Fruit fly (Drosophila melanogaster) whole organism, embryonic: ENCODE measurements around the gene PolA1.

ENCODE experiments used
- ATbp ChIP-seq: fragments of 200-800 bp; sonication (Bioruptor generic); optimal IDR thresholded peaks from 2 replicates; lab custom pipeline; 2017; ENCODE audit warnings: missing biosample characterization, mild to moderate bottlenecking, missing genetic modification characterization, missing genetic modification reagents
- Blimp-1 ChIP-seq: fragments of 200-800 bp; sonication (Bioruptor generic); optimal IDR thresholded peaks from 3 replicates; lab custom pipeline; 2018; ENCODE audit warnings: missing biosample characterization, missing genetic modification characterization, mild to moderate bottlenecking, moderate library complexity, missing genetic modification reagents
- CG10431 ChIP-seq: fragments of 200-800 bp; sonication (Bioruptor generic); optimal IDR thresholded peaks from 3 replicates; lab custom pipeline; 2018; ENCODE audit warnings: missing biosample characterization, mild to moderate bottlenecking, missing genetic modification characterization
- CG11456 ChIP-seq: fragments of 200-800 bp; sonication (Bioruptor generic); IDR thresholded peaks from 3 replicates; pipeline ENCODE4 v1.3.6; 2022; ENCODE audit warnings: missing biosample characterization, missing genetic modification characterization
- CG11695 ChIP-seq: fragments of 200-800 bp; sonication (Bioruptor generic); IDR thresholded peaks from 3 replicates; pipeline ENCODE4 v1.3.6; 2022; ENCODE audit warnings: missing biosample characterization, missing genetic modification characterization
- CG12104 ChIP-seq: fragments of 200-800 bp; sonication (Bioruptor generic); optimal IDR thresholded peaks from 3 replicates; lab custom pipeline; 2016; ENCODE audit warnings: missing biosample characterization, missing genetic modification characterization
- CG12769 ChIP-seq: fragments of 200-800 bp; sonication (Bioruptor generic); optimal IDR thresholded peaks from 2 replicates; lab custom pipeline; 2019; ENCODE audit warnings: missing biosample characterization, mild to moderate bottlenecking, missing genetic modification characterization, moderate library complexity
- CG13775 ChIP-seq: fragments of 200-800 bp; sonication (Bioruptor generic); optimal IDR thresholded peaks from 3 replicates; lab custom pipeline; 2017; ENCODE audit warnings: missing biosample characterization, mild to moderate bottlenecking, missing genetic modification characterization
- CG14050 ChIP-seq: fragments of 200-800 bp; sonication (Bioruptor generic); IDR thresholded peaks from 3 replicates; pipeline ENCODE4 v1.3.6; 2022; ENCODE audit warnings: missing biosample characterization, missing genetic modification characterization
- CG33557 ChIP-seq: fragments of 200-800 bp; sonication (Bioruptor generic); optimal IDR thresholded peaks from 2 replicates; lab custom pipeline; 2019; ENCODE audit warnings: missing biosample characterization, mild to moderate bottlenecking, missing genetic modification characterization, moderate library complexity
- CG3838 ChIP-seq: fragments of 200-800 bp; sonication (Bioruptor generic); optimal IDR thresholded peaks from 3 replicates; lab custom pipeline; 2016; ENCODE audit warnings: missing biosample characterization, missing genetic modification characterization
- CG43689 ChIP-seq: fragments of 200-800 bp; sonication (Bioruptor generic); IDR thresholded peaks from 2 replicates; pipeline ENCODE4 v1.3.6; 2022; ENCODE audit warnings: missing biosample characterization, missing genetic modification characterization
- CG4404 ChIP-seq: fragments of 200-800 bp; sonication (Bioruptor generic); IDR thresholded peaks from 2 replicates; pipeline ENCODE4 v1.3.6; 2022; ENCODE audit warnings: missing biosample characterization, missing genetic modification characterization
- CG6765 ChIP-seq: fragments of 200-800 bp; sonication (Bioruptor generic); optimal IDR thresholded peaks from 3 replicates; lab custom pipeline; 2017; ENCODE audit warnings: missing biosample characterization, mild to moderate bottlenecking, missing genetic modification characterization
- CG9817 ChIP-seq: fragments of 200-800 bp; sonication (Bioruptor generic); optimal IDR thresholded peaks from 2 replicates; lab custom pipeline; 2018; ENCODE audit warnings: missing biosample characterization, mild to moderate bottlenecking, missing genetic modification characterization, moderate library complexity
- Ets65A ChIP-seq: fragments of 200-800 bp; sonication (Bioruptor generic); peaks from one replicate; lab custom pipeline; 2016; ENCODE audit warnings: missing biosample characterization, missing genetic modification characterization
- H15 ChIP-seq: fragments of 200-800 bp; sonication (Bioruptor generic); IDR thresholded peaks from 3 replicates; pipeline ENCODE4 v1.3.6; 2022; ENCODE audit warnings: missing biosample characterization, missing genetic modification characterization
- Kr ChIP-seq: fragments of 200-800 bp; sonication (Bioruptor generic); optimal IDR thresholded peaks from 2 replicates; lab custom pipeline; 2017; ENCODE audit warnings: missing biosample characterization, mild to moderate bottlenecking, missing genetic modification characterization
- Lpt ChIP-seq: fragments of >200 bp; optimal IDR thresholded peaks from 2 replicates; lab custom pipeline; 2018; ENCODE audit warnings: missing biosample characterization, missing genetic modification characterization
- Mad ChIP-seq: fragments of 200-800 bp; sonication (Bioruptor generic); optimal IDR thresholded peaks from 2 replicates; lab custom pipeline; 2016; ENCODE audit warnings: missing biosample characterization, missing genetic modification characterization
- Max ChIP-seq: fragments of 200-800 bp; sonication (Bioruptor generic); optimal IDR thresholded peaks from 2 replicates; lab custom pipeline; 2016; ENCODE audit warnings: missing biosample characterization, mild to moderate bottlenecking, missing genetic modification characterization
- Meics ChIP-seq: fragments of 200-800 bp; sonication (Bioruptor generic); optimal IDR thresholded peaks from 2 replicates; lab custom pipeline; 2017; ENCODE audit warnings: missing biosample characterization, mild to moderate bottlenecking, missing genetic modification characterization
- Oli ChIP-seq: fragments of 200-800 bp; sonication (Bioruptor generic); optimal IDR thresholded peaks from 2 replicates; lab custom pipeline; 2018; ENCODE audit warnings: missing biosample characterization, mild to moderate bottlenecking, missing genetic modification characterization, moderate library complexity
- Side ChIP-seq: fragments of 200-800 bp; sonication (Bioruptor generic); optimal IDR thresholded peaks from 2 replicates; lab custom pipeline; 2016; ENCODE audit warnings: missing biosample characterization, missing genetic modification characterization
- Trl ChIP-seq, 3 experiments: fragments of >200 bp in 2 of 3; fragments of 200-800 bp in 1 of 3; sonication (Bioruptor generic) in 1 of 3; optimal IDR thresholded peaks; 2 replicates in 1 of 3; 3 replicates in 2 of 3; lab custom pipeline; 2016 to 2017; ENCODE audit warnings: missing biosample characterization in 1 of 3, missing genetic modification characterization in 1 of 3
- Xbp1 ChIP-seq: fragments of 200-800 bp; sonication (Bioruptor generic); optimal IDR thresholded peaks from 3 replicates; lab custom pipeline; 2016; ENCODE audit warnings: missing biosample characterization, mild to moderate bottlenecking, missing genetic modification characterization
- bab2 ChIP-seq: fragments of 200-800 bp; sonication (Bioruptor generic); optimal IDR thresholded peaks from 2 replicates; lab custom pipeline; 2016; ENCODE audit warnings: missing biosample characterization, missing genetic modification characterization
- chinmo ChIP-seq: fragments of 200-800 bp; sonication (Bioruptor generic); IDR thresholded peaks from 4 replicates; pipeline ENCODE4 v1.3.6; 2022; ENCODE audit warnings: missing biosample characterization, missing genetic modification characterization; ENCODE audit not compliant: partially characterized antibody
- dan ChIP-seq: fragments of 200-800 bp; sonication (Bioruptor generic); IDR thresholded peaks from 2 replicates; pipeline ENCODE4 v1.3.6; 2022; ENCODE audit warnings: missing biosample characterization, missing genetic modification characterization
- dmrt11E ChIP-seq: fragments of 200-800 bp; sonication (Bioruptor generic); optimal IDR thresholded peaks from 3 replicates; lab custom pipeline; 2018; ENCODE audit warnings: missing biosample characterization, mild to moderate bottlenecking, missing genetic modification characterization, moderate library complexity
- dmrt99B ChIP-seq: fragments of 200-800 bp; sonication (Bioruptor generic); optimal IDR thresholded peaks from 2 replicates; lab custom pipeline; 2018; ENCODE audit warnings: missing biosample characterization, mild to moderate bottlenecking, missing genetic modification characterization, moderate library complexity
- ems ChIP-seq: fragments of 200-800 bp; sonication (Bioruptor generic); optimal IDR thresholded peaks from 3 replicates; lab custom pipeline; 2016; ENCODE audit warnings: missing biosample characterization, missing genetic modification characterization
- eyg ChIP-seq: fragments of 200-800 bp; sonication (Bioruptor generic); optimal IDR thresholded peaks from 3 replicates; lab custom pipeline; 2016; ENCODE audit warnings: missing biosample characterization, missing genetic modification characterization
- fd3F ChIP-seq: fragments of 200-800 bp; sonication (Bioruptor generic); optimal IDR thresholded peaks from 2 replicates; lab custom pipeline; 2018; ENCODE audit warnings: missing biosample characterization, mild to moderate bottlenecking, missing genetic modification characterization, moderate library complexity
- fru ChIP-seq: fragments of >200 bp; optimal IDR thresholded peaks from 2 replicates; lab custom pipeline; 2017
- fu2 ChIP-seq: fragments of 200-800 bp; sonication (Bioruptor generic); optimal IDR thresholded peaks from 2 replicates; lab custom pipeline; 2016; ENCODE audit warnings: missing biosample characterization, missing genetic modification characterization
- gem ChIP-seq: fragments of 200-800 bp; sonication (Bioruptor generic); optimal IDR thresholded peaks from 2 replicates; lab custom pipeline; 2019; ENCODE audit warnings: missing biosample characterization, mild to moderate bottlenecking, missing genetic modification characterization, moderate library complexity
- grau ChIP-seq: fragments of 200-800 bp; optimal IDR thresholded peaks from 3 replicates; lab custom pipeline; 2019; ENCODE audit warnings: missing biosample characterization, mild to moderate bottlenecking, missing genetic modification characterization, moderate library complexity
- hb ChIP-seq: fragments of 200-800 bp; sonication (Bioruptor generic); IDR thresholded peaks from 3 replicates; pipeline ENCODE4 v1.3.6; 2022; ENCODE audit warnings: missing biosample characterization, missing genetic modification characterization; ENCODE audit not compliant: partially characterized antibody
- her ChIP-seq: fragments of 200-800 bp; sonication (Bioruptor generic); optimal IDR thresholded peaks from 2 replicates; lab custom pipeline; 2016; ENCODE audit warnings: missing biosample characterization, missing genetic modification characterization
- jing ChIP-seq: fragments of 200-800 bp; sonication (Bioruptor generic); optimal IDR thresholded peaks from 2 replicates; lab custom pipeline; 2018; ENCODE audit warnings: missing biosample characterization, mild to moderate bottlenecking, missing genetic modification characterization
- jumu ChIP-seq: fragments of 200-800 bp; sonication (Bioruptor generic); optimal IDR thresholded peaks from 3 replicates; lab custom pipeline; 2016; ENCODE audit warnings: missing biosample characterization, missing genetic modification characterization
- org-1 ChIP-seq: fragments of 200-800 bp; sonication (Bioruptor generic); optimal IDR thresholded peaks from 2 replicates; lab custom pipeline; 2017; ENCODE audit warnings: missing biosample characterization, missing genetic modification characterization
- phol ChIP-seq: fragments of 200-800 bp; sonication (Bioruptor generic); optimal IDR thresholded peaks from 3 replicates; lab custom pipeline; 2018; ENCODE audit warnings: missing biosample characterization, mild to moderate bottlenecking, missing genetic modification characterization, moderate library complexity
- pnt ChIP-seq: fragments of 200-800 bp; sonication (Bioruptor generic); optimal IDR thresholded peaks from 3 replicates; lab custom pipeline; 2016; ENCODE audit warnings: missing biosample characterization, missing genetic modification characterization
- psq ChIP-seq: fragments of 200-800 bp; sonication (Bioruptor generic); optimal IDR thresholded peaks from 2 replicates; lab custom pipeline; 2017; ENCODE audit warnings: missing biosample characterization, missing genetic modification characterization
- sens-2 ChIP-seq: fragments of 200-800 bp; sonication (Bioruptor generic); IDR thresholded peaks from 2 replicates; pipeline ENCODE4 v1.3.6; 2022; ENCODE audit warnings: missing biosample characterization, missing genetic modification characterization
- shn ChIP-seq: fragments of 200-800 bp; sonication (Bioruptor generic); optimal IDR thresholded peaks from 3 replicates; lab custom pipeline; 2016; ENCODE audit warnings: missing biosample characterization, missing genetic modification characterization
- tin ChIP-seq: fragments of 200-800 bp; sonication (Bioruptor generic); optimal IDR thresholded peaks from 3 replicates; lab custom pipeline; 2016; ENCODE audit warnings: missing biosample characterization, missing genetic modification characterization
- unpg ChIP-seq: fragments of 200-800 bp; sonication (Bioruptor generic); optimal IDR thresholded peaks from 3 replicates; lab custom pipeline; 2018; ENCODE audit warnings: missing biosample characterization, mild to moderate bottlenecking, missing genetic modification characterization, moderate library complexity
- zfh2 ChIP-seq: fragments of 200-800 bp; sonication (Bioruptor generic); optimal IDR thresholded peaks from 2 replicates; lab custom pipeline; 2016; ENCODE audit warnings: missing biosample characterization, missing genetic modification characterization

The PolA1 gene

dm6 chr3R:21719934-21720431, 48.4 kb upstream of the PolA1 start (continued):
- TF ChIP-seq CG6765, result no peak
- peak; percentile 77 for TF ChIP-seq gem (tag; lab: Kevin White, UChicago)
- no peak for TF ChIP-seq CG43689
- TF ChIP-seq fru (lab: Kevin White, UChicago), result no peak
- no peak for TF ChIP-seq sens-2 (GFP tag; lab: Robert Waterston, UW)
- peak; percentile 34 for TF ChIP-seq zfh2 (GFP tag; lab: Kevin White, UChicago)
- peak; percentile 44 for TF ChIP-seq ATbp (GFP tag; lab: Kevin White, UChicago)
- no peak for TF ChIP-seq Max
- TF ChIP-seq CG11456, result no peak
- peak; percentile 68 for TF ChIP-seq Meics (GFP tag; lab: Kevin White, UChicago)
- TF ChIP-seq org-1, result peak; percentile 22
- peak; percentile 58 for TF ChIP-seq phol
- no peak for TF ChIP-seq CG33557 (GFP tag; lab: Kevin White, UChicago)
- TF ChIP-seq Mad (GFP tag; lab: Kevin White, UChicago), result no peak
- TF ChIP-seq dmrt11E, result no peak
- TF ChIP-seq shn (GFP tag; lab: Kevin White, UChicago), result no peak
- TF ChIP-seq hb (GFP tag; lab: Robert Waterston, UW), result no peak
- TF ChIP-seq fu2 (GFP tag; lab: Kevin White, UChicago), result peak; percentile 21
- TF ChIP-seq CG3838 (GFP tag; lab: Kevin White, UChicago), result no peak
- TF ChIP-seq CG12104 (GFP tag; lab: Kevin White, UChicago), result no peak
- peak; percentile 3 for TF ChIP-seq tin (GFP tag; lab: Kevin White, UChicago)
- TF ChIP-seq pnt (GFP tag; lab: Kevin White, UChicago), result no peak
- peak; percentile 43 for TF ChIP-seq ems
- peak; percentile 59 to 73 for TF ChIP-seq Trl (optimal IDR thresholded peaks at IDR 0.05; lab: Kevin White, UChicago)
- TF ChIP-seq Trl (GFP tag; optimal IDR thresholded peaks at IDR 0.05; lab: Kevin White, UChicago), result peak; percentile 27
- peak; percentile 3 for TF ChIP-seq CG13775
- TF ChIP-seq fd3F (GFP tag; lab: Kevin White, UChicago), result peak; percentile 47
- peak; percentile 29 for TF ChIP-seq CG9817 (tag; lab: Kevin White, UChicago)
- no peak for TF ChIP-seq Ets65A
- TF ChIP-seq CG14050 (GFP tag; lab: Robert Waterston, UW), result no peak
- TF ChIP-seq Lpt, result no peak
- no peak for TF ChIP-seq dan (GFP tag; lab: Robert Waterston, UW)
- no peak for TF ChIP-seq CG10431 (GFP tag; lab: Kevin White, UChicago)
- no peak for TF ChIP-seq jumu (GFP tag; lab: Kevin White, UChicago)
- TF ChIP-seq CG11695 (GFP tag; lab: Robert Waterston, UW), result peak; percentile 54; the same call in 2 of the 3 replicates
- no peak for TF ChIP-seq CG12769 (tag; lab: Kevin White, UChicago)
- no peak for TF ChIP-seq eyg (GFP tag; lab: Kevin White, UChicago)
- TF ChIP-seq Side (GFP tag; lab: Kevin White, UChicago), result no peak
- no peak for TF ChIP-seq H15 (GFP tag; lab: Robert Waterston, UW)
- peak; percentile 55 for TF ChIP-seq Oli
- no peak for TF ChIP-seq Kr
- no peak for TF ChIP-seq psq (GFP tag; lab: Kevin White, UChicago)
- TF ChIP-seq grau, result peak; percentile 53
- TF ChIP-seq CG4404, result no peak
- TF ChIP-seq chinmo (GFP tag; lab: Robert Waterston, UW), result peak; percentile 83; the same call in 3 of the 4 replicates
- TF ChIP-seq dmrt99B (tag; lab: Kevin White, UChicago), result peak; percentile 59
- TF ChIP-seq jing (GFP tag; lab: Kevin White, UChicago), result no peak
- TF ChIP-seq her (GFP tag; lab: Kevin White, UChicago), result no peak
- TF ChIP-seq Xbp1 (GFP tag; lab: Kevin White, UChicago), result peak; percentile 44
- TF ChIP-seq unpg (GFP tag; lab: Kevin White, UChicago), result peak; percentile 65
- peak; percentile 48 for TF ChIP-seq Blimp-1
- TF ChIP-seq bab2 (GFP tag; lab: Kevin White, UChicago), result peak; percentile 16
